Fruit fly (Drosophila melanogaster): ENCODE measurements around the gene CG12795.
A peak's percentile ranks its signal among the peaks of the same experiment; 100 is the strongest.

The CG12795 gene

dm6 chr2L:3472242-3472641, 20.0 kb downstream of the CG12795 start, which contains the start of gene Pgant4 (continued):
- TF ChIP-seq CG4707 (GFP tag; optimal IDR thresholded peaks at IDR 0.05) (no peak), CG32532 (GFP tag; IDR thresholded peaks at IDR 0.05) (peak; percentile 93), run (tag; optimal IDR thresholded peaks at IDR 0.05) (no peak), Chrac-16 (GFP tag; optimal IDR thresholded peaks at IDR 0.05) (peak; percentile 66), Tbp (GFP tag; optimal IDR thresholded peaks at IDR 0.05) (no peak), CG15073 (GFP tag; optimal IDR thresholded peaks at IDR 0.05) (no peak), fru (optimal IDR thresholded peaks at IDR 0.05) (no peak), Dip3 (GFP tag; optimal IDR thresholded peaks at IDR 0.05) (no peak), vnd (GFP tag; IDR thresholded peaks at IDR 0.05; ENCODE audit: partially characterized antibody) (no peak), CG1024 (GFP tag; IDR thresholded peaks at IDR 0.05) (peak; percentile 65; the same call in 1 of the 2 replicates), Usf (GFP tag; optimal IDR thresholded peaks at IDR 0.05) (no peak), seq (GFP tag; IDR thresholded peaks at IDR 0.05) (no peak), Mes4 (GFP tag; optimal IDR thresholded peaks at IDR 0.05) (no peak), sc (optimal IDR thresholded peaks at IDR 0.05) (no peak), sc (GFP tag; optimal IDR thresholded peaks at IDR 0.05) (no peak), CG14860 (GFP tag; IDR thresholded peaks at IDR 0.05; ENCODE audit: partially characterized antibody) (no peak), E2f2 (GFP tag; IDR thresholded peaks at IDR 0.05) (peak; percentile 99), wek (GFP tag; optimal IDR thresholded peaks at IDR 0.05) (peak; percentile 18), aop (GFP tag; IDR thresholded peaks at IDR 0.05) (no peak), CG11085 (GFP tag; IDR thresholded peaks at IDR 0.05) (peak; percentile 69; the same call in 1 of the 2 replicates), nom (GFP tag; optimal IDR thresholded peaks at IDR 0.05) (no peak), slou (GFP tag; optimal IDR thresholded peaks at IDR 0.05) (peak; percentile 23), CG7928 (GFP tag; optimal IDR thresholded peaks at IDR 0.05) (no peak), CG14014 (GFP tag; IDR thresholded peaks at IDR 0.05) (peak; percentile 54; the same call in 1 of the 2 replicates), Abd-B (GFP tag; optimal IDR thresholded peaks at IDR 0.05) (no peak), CG12769 (tag; optimal IDR thresholded peaks at IDR 0.05) (no peak), hth (optimal IDR thresholded peaks at IDR 0.05) (no peak), Vsx1 (GFP tag; optimal IDR thresholded peaks at IDR 0.05) (no peak), nerfin-1 (tag; optimal IDR thresholded peaks at IDR 0.05) (no peak), Fer1 (GFP tag; optimal IDR thresholded peaks at IDR 0.05) (peak; percentile 39), TFAM (GFP tag; optimal IDR thresholded peaks at IDR 0.05) (no peak), H2.0 (GFP tag; IDR thresholded peaks at IDR 0.05) (peak; percentile 36), CG15514 (GFP tag; optimal IDR thresholded peaks at IDR 0.05) (peak; percentile 53), CG15269 (tag; optimal IDR thresholded peaks at IDR 0.05) (no peak), da (GFP tag; optimal IDR thresholded peaks at IDR 0.05) (no peak), CG30431 (GFP tag; optimal IDR thresholded peaks at IDR 0.05) (peak; percentile 39), CG7372 (GFP tag; IDR thresholded peaks at IDR 0.05) (peak; percentile 55; the same call in 1 of the 2 replicates), her (GFP tag; optimal IDR thresholded peaks at IDR 0.05) (no peak), CG17328 (GFP tag; IDR thresholded peaks at IDR 0.05) (peak; percentile 60), YL-1 (GFP tag; optimal IDR thresholded peaks at IDR 0.05) (no peak), Pdp1 (GFP tag; optimal IDR thresholded peaks at IDR 0.05) (peak; percentile 10 to 58), CG12299 (tag; optimal IDR thresholded peaks at IDR 0.05) (no peak), dmrt11E (tag; optimal IDR thresholded peaks at IDR 0.05) (peak; percentile 22), esg (GFP tag; conservative IDR thresholded peaks at IDR 0.05) (no peak; the same call in 1 of the 2 replicates), CG11504 (tag; optimal IDR thresholded peaks at IDR 0.05) (no peak), CG2129 (GFP tag; IDR thresholded peaks at IDR 0.05; ENCODE audit: partially characterized antibody) (no peak), CG14965 (GFP tag; optimal IDR thresholded peaks at IDR 0.05; ENCODE audit: borderline replicate concordance) (no peak), kah (GFP tag; optimal IDR thresholded peaks at IDR 0.05) (no peak), CG4854 (GFP tag; optimal IDR thresholded peaks at IDR 0.05) (peak; percentile 26), CG3065 (GFP tag; optimal IDR thresholded peaks at IDR 0.05) (no peak), HmgD (GFP tag; optimal IDR thresholded peaks at IDR 0.05) (peak; percentile 1), CG9932 (GFP tag; IDR thresholded peaks at IDR 0.05) (peak; percentile 85)
